Fruit fly (Drosophila melanogaster) whole organism, embryonic: ENCODE measurements around the gene pod1.

Source experiments
- Adf1 ChIP-seq: fragments of 200-800 bp; sonication (Bioruptor generic); IDR thresholded peaks from 2 replicates; pipeline ENCODE4 v1.3.6; 2022; ENCODE audit warnings: missing biosample characterization, missing genetic modification characterization
- CG10147 ChIP-seq: fragments of 200-800 bp; sonication (Bioruptor generic); optimal IDR thresholded peaks from 2 replicates; lab custom pipeline; 2019; ENCODE audit warnings: missing biosample characterization, mild to moderate bottlenecking, missing genetic modification characterization, moderate library complexity
- CG10209 ChIP-seq: fragments of 200-800 bp; sonication (Bioruptor generic); optimal IDR thresholded peaks from 3 replicates; lab custom pipeline; 2017; ENCODE audit warnings: missing biosample characterization, mild to moderate bottlenecking, missing genetic modification characterization, missing genetic modification reagents
- CG10274 ChIP-seq: fragments of 200-800 bp; sonication (Bioruptor generic); optimal IDR thresholded peaks from 3 replicates; lab custom pipeline; 2017; ENCODE audit warnings: missing biosample characterization, mild to moderate bottlenecking, missing genetic modification characterization
- CG10462 ChIP-seq: fragments of 200-800 bp; sonication (Bioruptor generic); optimal IDR thresholded peaks from 2 replicates; lab custom pipeline; 2016; ENCODE audit warnings: missing biosample characterization, missing genetic modification characterization
- CG11723 ChIP-seq: fragments of 200-800 bp; sonication (Bioruptor generic); optimal IDR thresholded peaks from 2 replicates; lab custom pipeline; 2017; ENCODE audit warnings: missing biosample characterization, mild to moderate bottlenecking, missing genetic modification characterization
- CG12219 ChIP-seq: fragments of 200-800 bp; sonication (Bioruptor generic); optimal IDR thresholded peaks from 3 replicates; lab custom pipeline; 2018; ENCODE audit warnings: missing biosample characterization, mild to moderate bottlenecking, missing genetic modification characterization
- CG12391 ChIP-seq: fragments of 200-800 bp; sonication (Bioruptor generic); optimal IDR thresholded peaks from 3 replicates; lab custom pipeline; 2018; ENCODE audit warnings: missing biosample characterization, mild to moderate bottlenecking, missing genetic modification characterization, moderate library complexity
- CG14050 ChIP-seq: fragments of 200-800 bp; sonication (Bioruptor generic); IDR thresholded peaks from 3 replicates; pipeline ENCODE4 v1.3.6; 2022; ENCODE audit warnings: missing biosample characterization, missing genetic modification characterization
- CG15514 ChIP-seq: fragments of 200-800 bp; sonication (Bioruptor generic); optimal IDR thresholded peaks from 3 replicates; lab custom pipeline; 2017; ENCODE audit warnings: missing biosample characterization, missing genetic modification characterization, mild to moderate bottlenecking, moderate library complexity, missing genetic modification reagents
- CG16813 ChIP-seq: fragments of 200-800 bp; sonication (Bioruptor generic); IDR thresholded peaks from 3 replicates; pipeline ENCODE4 v1.3.6; 2022; ENCODE audit warnings: missing biosample characterization, missing genetic modification characterization; ENCODE audit not compliant: partially characterized antibody
- CG17186 ChIP-seq: fragments of 200-800 bp; sonication (Bioruptor generic); optimal IDR thresholded peaks from 3 replicates; lab custom pipeline; 2017; ENCODE audit warnings: missing biosample characterization, missing genetic modification reagents, missing genetic modification characterization
- CG2129 ChIP-seq: fragments of 200-800 bp; sonication (Bioruptor generic); IDR thresholded peaks from 2 replicates; pipeline ENCODE4 v1.3.6; 2022; ENCODE audit warnings: missing biosample characterization, missing genetic modification characterization; ENCODE audit not compliant: partially characterized antibody
- CG3407 ChIP-seq: fragments of 200-800 bp; sonication (Bioruptor generic); optimal IDR thresholded peaks from 2 replicates; lab custom pipeline; 2018; ENCODE audit warnings: missing biosample characterization, mild to moderate bottlenecking, missing genetic modification characterization
- CG4730 ChIP-seq: fragments of 200-800 bp; sonication (Bioruptor generic); IDR thresholded peaks from 2 replicates; pipeline ENCODE4 v1.3.6; 2022; ENCODE audit warnings: missing biosample characterization, missing genetic modification characterization
- CG7357 ChIP-seq: fragments of 200-800 bp; sonication (Bioruptor generic); IDR thresholded peaks from 3 replicates; pipeline ENCODE4 v1.3.6; 2022; ENCODE audit warnings: missing biosample characterization, missing genetic modification characterization
- CG7963 ChIP-seq: fragments of 200-800 bp; sonication (Bioruptor generic); IDR thresholded peaks from 3 replicates; pipeline ENCODE4 v1.3.6; 2022; ENCODE audit warnings: missing biosample characterization, missing genetic modification characterization; ENCODE audit not compliant: partially characterized antibody
- CG8290 ChIP-seq, 3 experiments: fragments of 200-800 bp; sonication (Bioruptor generic); optimal IDR thresholded peaks; 2 replicates each; lab custom pipeline; 2016 to 2019; ENCODE audit warnings: missing biosample characterization in 3 of 3, missing genetic modification characterization in 3 of 3, mild to moderate bottlenecking in 2 of 3, moderate library complexity in 1 of 3
- CG8765 ChIP-seq: fragments of 200-800 bp; sonication (Bioruptor generic); IDR thresholded peaks from 2 replicates; pipeline ENCODE4 v1.3.6; 2022; ENCODE audit warnings: missing biosample characterization, missing genetic modification characterization
- CG9932 ChIP-seq: fragments of 200-800 bp; sonication (Bioruptor generic); IDR thresholded peaks from 2 replicates; pipeline ENCODE4 v1.3.6; 2022; ENCODE audit warnings: missing biosample characterization, missing genetic modification characterization
- CHES-1-like ChIP-seq: fragments of 200-800 bp; sonication (Bioruptor generic); optimal IDR thresholded peaks from 2 replicates; lab custom pipeline; 2016; ENCODE audit warnings: missing biosample characterization, missing genetic modification characterization
- CoRest ChIP-seq: fragments of 200-800 bp; sonication (Bioruptor generic); optimal IDR thresholded peaks from 3 replicates; lab custom pipeline; 2018; ENCODE audit warnings: missing biosample characterization, mild to moderate bottlenecking, missing genetic modification characterization, moderate library complexity
- D19A ChIP-seq: fragments of 200-800 bp; optimal IDR thresholded peaks from 3 replicates; lab custom pipeline; 2019; ENCODE audit warnings: missing biosample characterization, mild to moderate bottlenecking, missing genetic modification characterization, moderate library complexity
- Doc3 ChIP-seq: fragments of 200-800 bp; sonication (Bioruptor generic); IDR thresholded peaks from 3 replicates; pipeline ENCODE4 v1.3.6; 2022; ENCODE audit warnings: missing biosample characterization, missing genetic modification characterization; ENCODE audit not compliant: partially characterized antibody
- Hr39 ChIP-seq: fragments of >200 bp; optimal IDR thresholded peaks from 2 replicates; lab custom pipeline; 2017
- Rfx ChIP-seq: fragments of 200-800 bp; sonication (Bioruptor generic); IDR thresholded peaks from 2 replicates; pipeline ENCODE4 v1.3.6; 2022; ENCODE audit warnings: missing biosample characterization, missing genetic modification characterization
- Sin3A ChIP-seq: fragments of >200 bp; optimal IDR thresholded peaks from 2 replicates; lab custom pipeline; 2018
- Sry-δ ChIP-seq: fragments of 200-800 bp; sonication (Bioruptor generic); optimal IDR thresholded peaks from 2 replicates; lab custom pipeline; 2016; ENCODE audit warnings: missing biosample characterization, missing genetic modification characterization
- Trl ChIP-seq, 3 experiments: fragments of >200 bp in 2 of 3; fragments of 200-800 bp in 1 of 3; sonication (Bioruptor generic) in 1 of 3; optimal IDR thresholded peaks; 2 replicates in 1 of 3; 3 replicates in 2 of 3; lab custom pipeline; 2016 to 2017; ENCODE audit warnings: missing biosample characterization in 1 of 3, missing genetic modification characterization in 1 of 3
- Xrp1 ChIP-seq: fragments of 200-800 bp; sonication (Bioruptor generic); IDR thresholded peaks from 2 replicates; pipeline ENCODE4 v1.3.6; 2022; ENCODE audit warnings: missing biosample characterization, missing genetic modification characterization
- ac ChIP-seq: fragments of 200-800 bp; sonication (Bioruptor generic); optimal IDR thresholded peaks from 3 replicates; lab custom pipeline; 2017; ENCODE audit warnings: missing biosample characterization, mild to moderate bottlenecking, missing genetic modification characterization
- ato ChIP-seq: fragments of 200-800 bp; sonication (Bioruptor generic); IDR thresholded peaks from 2 replicates; pipeline ENCODE4 v1.3.6; 2022; ENCODE audit warnings: missing biosample characterization, missing genetic modification characterization; ENCODE audit not compliant: partially characterized antibody
- bbx ChIP-seq: fragments of 200-800 bp; sonication (Bioruptor generic); IDR thresholded peaks from 2 replicates; pipeline ENCODE4 v1.3.6; 2022; ENCODE audit warnings: missing biosample characterization, missing genetic modification characterization; ENCODE audit not compliant: partially characterized antibody
- chif ChIP-seq, 2 experiments: fragments of 200-800 bp; sonication (Bioruptor generic); optimal IDR thresholded peaks; 3 replicates each; lab custom pipeline; 2016; ENCODE audit warnings: missing biosample characterization in 2 of 2, missing genetic modification characterization in 2 of 2
- chinmo ChIP-seq: fragments of 200-800 bp; sonication (Bioruptor generic); IDR thresholded peaks from 4 replicates; pipeline ENCODE4 v1.3.6; 2022; ENCODE audit warnings: missing biosample characterization, missing genetic modification characterization; ENCODE audit not compliant: partially characterized antibody
- dm ChIP-seq: fragments of 200-800 bp; sonication (Bioruptor generic); optimal IDR thresholded peaks from 3 replicates; lab custom pipeline; 2016; ENCODE audit warnings: missing biosample characterization, missing genetic modification characterization
- fd64A ChIP-seq: fragments of 200-800 bp; sonication (Bioruptor generic); optimal IDR thresholded peaks from 3 replicates; lab custom pipeline; 2018; ENCODE audit warnings: missing biosample characterization, mild to moderate bottlenecking, missing genetic modification characterization
- gfzf ChIP-seq: fragments of 200-800 bp; sonication (Bioruptor generic); optimal IDR thresholded peaks from 2 replicates; lab custom pipeline; 2016; ENCODE audit warnings: missing biosample characterization, mild to moderate bottlenecking, missing genetic modification characterization, moderate library complexity
- gsb ChIP-seq: fragments of 200-800 bp; sonication (Bioruptor generic); IDR thresholded peaks from 2 replicates; pipeline ENCODE4 v1.3.6; 2022; ENCODE audit warnings: missing biosample characterization, missing genetic modification characterization
- ind ChIP-seq: fragments of 200-800 bp; sonication (Bioruptor generic); optimal IDR thresholded peaks from 3 replicates; lab custom pipeline; 2016; ENCODE audit warnings: missing biosample characterization, missing genetic modification characterization
- mld ChIP-seq: fragments of 200-800 bp; sonication (Bioruptor generic); IDR thresholded peaks from 3 replicates; pipeline ENCODE4 v1.3.6; 2022; ENCODE audit warnings: missing biosample characterization, missing genetic modification characterization; ENCODE audit not compliant: partially characterized antibody
- nerfin-2 ChIP-seq: fragments of 200-800 bp; sonication (Bioruptor generic); IDR thresholded peaks from 2 replicates; pipeline ENCODE4 v1.3.6; 2022; ENCODE audit warnings: missing biosample characterization, missing genetic modification characterization; ENCODE audit not compliant: partially characterized antibody
- odd ChIP-seq: fragments of 200-800 bp; sonication (Bioruptor generic); optimal IDR thresholded peaks from 2 replicates; lab custom pipeline; 2017; ENCODE audit warnings: missing biosample characterization, mild to moderate bottlenecking, missing genetic modification characterization
- row ChIP-seq: fragments of 200-800 bp; sonication (Bioruptor generic); IDR thresholded peaks from 3 replicates; pipeline ENCODE4 v1.3.6; 2022; ENCODE audit warnings: missing biosample characterization, missing genetic modification characterization
- schlank ChIP-seq: fragments of 200-800 bp; sonication (Bioruptor generic); optimal IDR thresholded peaks from 2 replicates; lab custom pipeline; 2018; ENCODE audit warnings: missing biosample characterization, mild to moderate bottlenecking, missing genetic modification characterization
- unc-4 ChIP-seq: fragments of 200-800 bp; sonication (Bioruptor generic); IDR thresholded peaks from 2 replicates; pipeline ENCODE4 v1.3.6; 2022; ENCODE audit warnings: missing biosample characterization, missing genetic modification characterization; ENCODE audit not compliant: partially characterized antibody
- usp ChIP-seq: fragments of >200 bp; optimal IDR thresholded peaks from 2 replicates; lab custom pipeline; 2017; ENCODE audit warnings: missing biosample characterization, missing genetic modification characterization

The pod1 gene

DNA sequence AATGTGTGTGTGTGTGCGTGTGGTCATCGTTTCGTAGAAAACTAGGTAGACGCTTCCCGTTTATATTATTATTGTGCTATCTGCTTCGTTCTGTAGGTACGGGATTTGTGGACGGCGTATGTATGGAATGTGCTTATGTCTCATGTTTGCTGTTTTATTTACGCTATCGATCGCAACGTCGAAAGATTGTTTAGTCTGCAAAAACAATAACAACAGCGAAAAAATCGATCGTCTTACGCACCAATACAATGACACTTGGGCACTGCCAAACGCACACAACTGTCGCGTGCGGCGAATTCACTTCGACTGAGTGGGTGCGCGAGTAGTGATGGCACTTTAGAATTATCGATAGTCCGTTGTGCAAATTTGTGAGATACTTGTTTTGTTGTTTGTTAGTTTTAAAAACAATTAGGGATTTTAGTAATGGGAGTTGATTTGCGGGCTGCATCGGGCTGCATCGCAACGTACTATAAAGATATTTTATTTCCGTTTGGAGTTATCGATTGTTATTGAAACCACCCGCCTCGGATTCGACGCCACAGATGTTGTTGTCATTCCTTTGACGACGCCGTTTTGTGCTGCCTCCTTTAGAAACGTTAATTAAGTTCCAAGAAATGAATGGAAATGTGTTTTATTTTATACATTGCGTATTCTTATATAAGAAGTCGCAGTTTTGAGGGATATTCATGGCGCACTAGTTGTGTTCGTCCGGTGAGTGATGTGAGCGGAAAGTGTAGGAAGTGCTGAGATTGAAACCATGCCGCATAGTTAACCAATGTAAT, 44.1 kb upstream of the pod1 start:
- TF ChIP-seq usp (GFP tag; lab: Kevin White, UChicago): no peak
- no peak for TF ChIP-seq CG14050 (GFP tag; lab: Robert Waterston, UW)
- TF ChIP-seq ac (GFP tag; lab: Kevin White, UChicago): no peak
- TF ChIP-seq CHES-1-like (GFP tag; lab: Kevin White, UChicago): peak; percentile 14
- TF ChIP-seq fd64A (GFP tag; lab: Kevin White, UChicago): no peak
- TF ChIP-seq CG16813: peak; percentile 67
- TF ChIP-seq CG7357 (GFP tag; lab: Robert Waterston, UW): no peak
- TF ChIP-seq D19A (tag; lab: Kevin White, UChicago): no peak
- TF ChIP-seq Rfx (GFP tag; lab: Robert Waterston, UW): peak; percentile 25; the same call in 1 of the 2 replicates
- TF ChIP-seq Hr39 (lab: Kevin White, UChicago): no peak
- TF ChIP-seq CG10209 (GFP tag; lab: Kevin White, UChicago): no peak
- TF ChIP-seq ato (GFP tag; lab: Robert Waterston, UW): peak; percentile 52; the same call in 1 of the 2 replicates
- no peak for TF ChIP-seq CoRest (tag; lab: Kevin White, UChicago)
- no peak for TF ChIP-seq CG10147 (GFP tag; lab: Kevin White, UChicago)
- TF ChIP-seq Adf1 (GFP tag; lab: Robert Waterston, UW): no peak; the same call in 1 of the 2 replicates
- no peak for TF ChIP-seq CG3407
- no peak for TF ChIP-seq gsb (GFP tag; lab: Robert Waterston, UW)
- TF ChIP-seq Trl (optimal IDR thresholded peaks at IDR 0.05; lab: Kevin White, UChicago): no peak
- peak; percentile 13 for TF ChIP-seq Trl (GFP tag; optimal IDR thresholded peaks at IDR 0.05; lab: Kevin White, UChicago)
- TF ChIP-seq chinmo (GFP tag; lab: Robert Waterston, UW): 0 out of 4 replicates have a peak, but pooled peaks have one; percentile 53
- peak; percentile 54; the same call in 1 of the 3 replicates for TF ChIP-seq CG7963 (GFP tag; lab: Robert Waterston, UW)
- TF ChIP-seq CG11723 (GFP tag; lab: Kevin White, UChicago): no peak
- TF ChIP-seq CG12219 (GFP tag; lab: Kevin White, UChicago): no peak
- no peak for TF ChIP-seq CG10462
- no peak for TF ChIP-seq Xrp1 (GFP tag; lab: Robert Waterston, UW)
- TF ChIP-seq Doc3 (GFP tag; lab: Robert Waterston, UW): peak; percentile 81; the same call in 2 of the 3 replicates
- no peak for TF ChIP-seq ind (GFP tag; lab: Kevin White, UChicago)
- peak; percentile 70 for TF ChIP-seq CG2129 (GFP tag; lab: Robert Waterston, UW)
- peak; percentile 51 for TF ChIP-seq CG17186
- peak; percentile 25 for TF ChIP-seq CG12391 (tag; lab: Kevin White, UChicago)
- no peak for TF ChIP-seq schlank (tag; lab: Kevin White, UChicago)
- TF ChIP-seq unc-4 (GFP tag; lab: Robert Waterston, UW): peak; percentile 75
- 0 out of 3 replicates have a peak, but pooled peaks have one; percentile 49 for TF ChIP-seq mld
- peak; percentile 20 for TF ChIP-seq dm (GFP tag; lab: Kevin White, UChicago)
- TF ChIP-seq chif (GFP tag; optimal IDR thresholded peaks at IDR 0.05; lab: Kevin White, UChicago): no peak
- TF ChIP-seq CG9932: peak; percentile 17; the same call in 1 of the 2 replicates
- TF ChIP-seq Sin3A (lab: Kevin White, UChicago): peak; percentile 48
- TF ChIP-seq gfzf (GFP tag; lab: Kevin White, UChicago): peak; percentile 37
- TF ChIP-seq CG10274 (GFP tag; lab: Kevin White, UChicago): no peak
- no peak for TF ChIP-seq odd (GFP tag; lab: Kevin White, UChicago)
- TF ChIP-seq bbx (GFP tag; lab: Robert Waterston, UW): peak; percentile 64
- no peak for TF ChIP-seq CG8765 (GFP tag; lab: Robert Waterston, UW)
- TF ChIP-seq CG15514 (GFP tag; lab: Kevin White, UChicago): peak; percentile 22
- TF ChIP-seq Sry-δ (GFP tag; lab: Kevin White, UChicago): peak; percentile 87
- peak; percentile 16 for TF ChIP-seq CG8290 (GFP tag; optimal IDR thresholded peaks at IDR 0.05; lab: Kevin White, UChicago)
- TF ChIP-seq CG8290 (tag; optimal IDR thresholded peaks at IDR 0.05; lab: Kevin White, UChicago): peak in 1 of 2 experiments; percentile 62
- TF ChIP-seq CG4730: no peak
- TF ChIP-seq nerfin-2 (GFP tag; lab: Robert Waterston, UW): peak; percentile 64
- TF ChIP-seq row (GFP tag; lab: Robert Waterston, UW): peak; percentile 34; the same call in 1 of the 3 replicates
